Fruit fly (Drosophila melanogaster): ENCODE measurements around the gene Atg4b.

Atg4b gene

DNA sequence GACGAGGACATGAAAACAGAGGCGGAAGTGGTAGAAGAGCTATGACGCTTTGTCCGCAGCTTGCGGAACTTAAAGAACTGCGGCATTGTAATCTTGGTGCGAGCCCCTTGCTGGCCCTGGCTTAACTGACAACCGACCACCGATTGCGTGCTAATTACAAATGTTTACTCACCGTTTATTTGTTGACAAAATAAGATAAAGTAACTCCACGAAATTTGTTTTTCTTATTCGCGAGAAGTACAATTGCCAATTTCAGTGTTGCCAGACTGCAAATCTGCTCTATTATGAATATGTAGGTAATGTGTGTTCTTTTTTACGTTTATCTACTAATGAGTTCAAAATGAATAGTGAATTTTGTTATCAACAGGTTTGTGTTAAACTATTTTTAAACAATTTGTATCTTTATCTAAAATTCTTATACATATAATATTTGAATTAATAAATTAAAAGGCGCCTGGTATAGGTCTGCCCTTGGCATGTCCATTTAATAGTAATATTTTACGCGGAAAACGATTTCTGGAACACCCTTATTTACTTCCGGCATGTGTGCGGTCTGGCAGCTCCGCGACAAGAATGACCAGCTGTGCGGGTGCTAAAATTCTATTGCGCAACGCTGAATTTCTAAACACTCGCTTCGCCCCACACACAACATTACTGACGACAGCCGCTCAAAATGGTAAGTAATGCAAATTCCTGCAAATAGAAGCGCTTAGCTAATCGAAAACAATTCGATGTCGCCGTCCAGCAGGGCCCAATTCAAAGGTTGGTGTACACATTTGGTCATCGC, at the start of gene Atg4b, which contains the start of gene Hibch (continued):
- TF ChIP-seq BEAF-32 (GFP tag; optimal IDR thresholded peaks at IDR 0.05) (peak; percentile 41), Nf-YC (tag; optimal IDR thresholded peaks at IDR 0.05) (peak; percentile 87), jing (GFP tag; optimal IDR thresholded peaks at IDR 0.05) (no peak), CkIIα-i1 (GFP tag; IDR thresholded peaks at IDR 0.05) (no peak), CG34376 (GFP tag; optimal IDR thresholded peaks at IDR 0.05) (peak; percentile 82), twi (tag; optimal IDR thresholded peaks at IDR 0.05) (peak; percentile 86), Dek (tag; optimal IDR thresholded peaks at IDR 0.05) (no peak), CG31365 (tag; optimal IDR thresholded peaks at IDR 0.05) (no peak), CG15011 (GFP tag; optimal IDR thresholded peaks at IDR 0.05) (no peak), CG7271 (tag; optimal IDR thresholded peaks at IDR 0.05) (no peak), dan (GFP tag; IDR thresholded peaks at IDR 0.05) (peak; percentile 57), HLHmδ (GFP tag; optimal IDR thresholded peaks at IDR 0.05) (no peak), Ada2b (GFP tag; IDR thresholded peaks at IDR 0.05) (peak; percentile 79), CG10565 (GFP tag; optimal IDR thresholded peaks at IDR 0.05) (no peak), CG32532 (GFP tag; IDR thresholded peaks at IDR 0.05) (peak; percentile 86), Dad (GFP tag; optimal IDR thresholded peaks at IDR 0.05) (no peak), CG3726 (GFP tag; IDR thresholded peaks at IDR 0.05) (peak; percentile 69; the same call in 2 of the 3 replicates), Rfx (GFP tag; IDR thresholded peaks at IDR 0.05) (peak; percentile 89), Side (GFP tag; optimal IDR thresholded peaks at IDR 0.05) (no peak), z (GFP tag; IDR thresholded peaks at IDR 0.05) (0 out of 3 replicates have a peak, but pooled peaks have one; percentile 22), Sry-δ (GFP tag; optimal IDR thresholded peaks at IDR 0.05) (peak; percentile 8), gce (GFP tag; IDR thresholded peaks at IDR 0.05) (no peak), chn (GFP tag; optimal IDR thresholded peaks at IDR 0.05) (peak; percentile 61), cg (GFP tag; optimal IDR thresholded peaks at IDR 0.05) (no peak), CG17568 (GFP tag; optimal IDR thresholded peaks at IDR 0.05) (no peak), Dip3 (GFP tag; optimal IDR thresholded peaks at IDR 0.05) (peak; percentile 48), cato (GFP tag; optimal IDR thresholded peaks at IDR 0.05; ENCODE audit: borderline replicate concordance) (peak; percentile 58), CG12236 (GFP tag; optimal IDR thresholded peaks at IDR 0.05) (no peak), CG10209 (GFP tag; optimal IDR thresholded peaks at IDR 0.05) (peak; percentile 85), CG14667 (GFP tag; IDR thresholded peaks at IDR 0.05) (peak; percentile 75), slbo (GFP tag; IDR thresholded peaks at IDR 0.05) (peak; percentile 91), GATAe (GFP tag; conservative IDR thresholded peaks at IDR 0.05) (peak; percentile 39; the same call in 1 of the 2 replicates), CG13123 (GFP tag; optimal IDR thresholded peaks at IDR 0.05) (peak; percentile 63), CG10366 (GFP tag; IDR thresholded peaks at IDR 0.05) (peak; percentile 74), CG18764 (GFP tag; optimal IDR thresholded peaks at IDR 0.05) (peak; percentile 73), CG1603 (tag; optimal IDR thresholded peaks at IDR 0.05) (peak; percentile 78), CG1792 (GFP tag; optimal IDR thresholded peaks at IDR 0.05) (no peak), CG8478 (optimal IDR thresholded peaks at IDR 0.05) (peak; percentile 77), Fer3 (tag; optimal IDR thresholded peaks at IDR 0.05) (peak; percentile 87), CG12942 (GFP tag; optimal IDR thresholded peaks at IDR 0.05) (peak; percentile 74), Hmr (GFP tag; optimal IDR thresholded peaks at IDR 0.05) (no peak), nerfin-1 (tag; optimal IDR thresholded peaks at IDR 0.05) (peak; percentile 79), corto (GFP tag; optimal IDR thresholded peaks at IDR 0.05) (no peak), CG8281 (tag; optimal IDR thresholded peaks at IDR 0.05) (no peak), gt (GFP tag; IDR thresholded peaks at IDR 0.05) (peak; percentile 59; the same call in 1 of the 2 replicates), CG2712 (tag; optimal IDR thresholded peaks at IDR 0.05) (peak; percentile 92), esg (GFP tag; conservative IDR thresholded peaks at IDR 0.05) (peak; percentile 76), insv (GFP tag; optimal IDR thresholded peaks at IDR 0.05) (peak in 1 of 2 experiments; percentile 70), Awh (GFP tag; IDR thresholded peaks at IDR 0.05) (0 out of 2 replicates have a peak, but pooled peaks have one; percentile 47), en (GFP tag; optimal IDR thresholded peaks at IDR 0.05) (no peak)
